Fruit fly (Drosophila melanogaster): ENCODE results near the gene Prp16.

The Prp16 gene

dm6 chrX:14242941-14243736, 42.0 kb downstream of the Prp16 start, which contains the start of gene CG32599:
CG32599 (plus strand) TSS chrX:14243686.
- TF ChIP-seq Hr78 (GFP tag; optimal IDR thresholded peaks at IDR 0.05) (no peak), foxo (GFP tag; optimal IDR thresholded peaks at IDR 0.05) (peak in 1 of 2 experiments; percentile 29), pan (optimal IDR thresholded peaks at IDR 0.05) (no peak), dmrt93B (GFP tag; optimal IDR thresholded peaks at IDR 0.05) (no peak), jim (GFP tag; optimal IDR thresholded peaks at IDR 0.05) (no peak), CG9705 (GFP tag; optimal IDR thresholded peaks at IDR 0.05) (no peak), dl (GFP tag; optimal IDR thresholded peaks at IDR 0.05; ENCODE audit: insufficient read depth in 1 of 2, partially characterized antibody in 2 of 2) (no peak), rgr (GFP tag; optimal IDR thresholded peaks at IDR 0.05) (peak; percentile 12), tai (GFP tag; optimal IDR thresholded peaks at IDR 0.05) (no peak), Jra (GFP tag; optimal IDR thresholded peaks at IDR 0.05) (no peak), HLH106 (tag; optimal IDR thresholded peaks at IDR 0.05) (peak; percentile 29), usp (GFP tag; optimal IDR thresholded peaks at IDR 0.05) (no peak), Rel (GFP tag; optimal IDR thresholded peaks at IDR 0.05) (no peak), Rel (tag; optimal IDR thresholded peaks at IDR 0.05) (peak; percentile 54), sage (GFP tag; optimal IDR thresholded peaks at IDR 0.05) (no peak), ey (GFP tag; optimal IDR thresholded peaks at IDR 0.05) (no peak), dsf (GFP tag; optimal IDR thresholded peaks at IDR 0.05; ENCODE audit: borderline replicate concordance) (no peak), Myc (optimal IDR thresholded peaks at IDR 0.05) (no peak), CrebA (GFP tag; optimal IDR thresholded peaks at IDR 0.05; ENCODE audit: borderline replicate concordance) (no peak), Dif (GFP tag; optimal IDR thresholded peaks at IDR 0.05; ENCODE audit: partially characterized antibody) (no peak)

DNA sequence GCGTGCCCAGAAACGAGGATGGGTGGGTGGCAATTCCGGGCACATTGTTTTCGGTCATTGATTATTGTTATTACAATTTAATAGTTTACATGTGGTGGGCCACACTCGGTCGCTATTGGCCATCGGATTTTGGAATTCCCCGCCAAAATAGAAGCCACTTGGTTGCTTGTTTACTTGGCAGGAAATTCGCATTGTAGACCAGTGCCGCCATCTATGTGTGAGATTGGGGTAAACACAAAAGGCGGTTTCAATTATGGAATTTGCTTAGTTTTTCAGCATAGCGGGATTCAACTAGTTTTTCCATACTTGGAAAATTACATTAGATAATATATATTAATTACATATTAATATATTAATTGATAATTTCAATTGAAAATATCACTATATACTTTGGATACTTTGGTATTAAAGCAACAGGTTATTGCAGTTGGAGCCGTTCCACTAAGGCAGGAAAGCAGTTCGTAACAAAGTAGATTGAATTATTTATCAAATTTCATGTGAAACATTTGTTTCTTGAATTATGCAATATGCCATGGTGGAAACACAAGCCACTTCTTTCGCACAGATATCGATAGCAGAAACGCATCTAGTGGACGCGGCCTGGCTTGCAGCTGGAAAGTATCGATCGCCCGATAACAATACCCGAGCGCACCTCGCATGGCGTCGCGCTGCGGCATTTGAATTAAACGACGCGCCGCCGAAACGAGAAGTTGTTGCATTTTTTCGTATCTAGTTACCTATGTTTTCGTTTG, 46.0 kb downstream of the Prp16 start, which contains the start of gene mud:
Gene mud, plus strand, starts transcription at position 698 of the 752 bp plus-strand sequence.
- TF ChIP-seq CrebA (GFP tag; optimal IDR thresholded peaks at IDR 0.05; ENCODE audit: borderline replicate concordance) (no peak), HLH106 (tag; optimal IDR thresholded peaks at IDR 0.05) (peak; percentile 14), GATAd (GFP tag; optimal IDR thresholded peaks at IDR 0.05) (no peak), N (GFP tag; optimal IDR thresholded peaks at IDR 0.05) (no peak), woc (GFP tag; optimal IDR thresholded peaks at IDR 0.05) (peak; percentile 14), foxo (GFP tag; optimal IDR thresholded peaks at IDR 0.05) (peak in 1 of 2 experiments; percentile 14), Jra (GFP tag; optimal IDR thresholded peaks at IDR 0.05) (no peak)

dm6 chrX:14260863-14261262, 59.7 kb downstream of the Prp16 start, which contains the start of the genes CG46317 and Tat:
CG46317 (plus strand) TSS chrX:14261223.
Tat (plus strand) TSS chrX:14261223.
- no peak for TF ChIP-seq lola (GFP tag; optimal IDR thresholded peaks at IDR 0.05)
- no peak for TF ChIP-seq Abd-B (GFP tag; optimal IDR thresholded peaks at IDR 0.05)
- TF ChIP-seq Rel (GFP tag; optimal IDR thresholded peaks at IDR 0.05) = no peak
- no peak for TF ChIP-seq Rel (tag; optimal IDR thresholded peaks at IDR 0.05)
- no peak for TF ChIP-seq woc (GFP tag; optimal IDR thresholded peaks at IDR 0.05)
- no peak for TF ChIP-seq Sp1 (GFP tag; optimal IDR thresholded peaks at IDR 0.05)
- TF ChIP-seq Hnf4 (GFP tag; optimal IDR thresholded peaks at IDR 0.05) = no peak

DNA sequence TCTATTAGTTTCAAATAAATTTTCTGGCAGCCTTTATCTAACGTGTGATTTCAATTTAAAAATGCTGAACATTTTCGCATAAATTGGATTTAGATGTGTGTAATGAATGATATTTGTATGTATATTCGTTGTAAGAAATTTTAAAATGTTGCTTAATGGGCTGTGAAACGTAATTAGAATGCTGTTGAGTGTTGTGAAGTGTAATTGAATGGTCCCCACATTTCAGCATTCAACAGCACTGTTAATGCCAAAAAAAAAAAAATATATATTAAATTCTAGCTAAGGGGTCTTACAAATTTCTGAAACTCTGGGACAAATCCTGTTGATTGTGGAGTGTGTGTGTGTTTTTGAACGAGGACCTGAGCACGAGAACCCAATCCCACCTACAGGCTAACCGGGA, 64.0 kb downstream of the Prp16 start:
- TF ChIP-seq Dfd (GFP tag; optimal IDR thresholded peaks at IDR 0.05) (peak; percentile 11), lola (GFP tag; optimal IDR thresholded peaks at IDR 0.05) (no peak)

DNA sequence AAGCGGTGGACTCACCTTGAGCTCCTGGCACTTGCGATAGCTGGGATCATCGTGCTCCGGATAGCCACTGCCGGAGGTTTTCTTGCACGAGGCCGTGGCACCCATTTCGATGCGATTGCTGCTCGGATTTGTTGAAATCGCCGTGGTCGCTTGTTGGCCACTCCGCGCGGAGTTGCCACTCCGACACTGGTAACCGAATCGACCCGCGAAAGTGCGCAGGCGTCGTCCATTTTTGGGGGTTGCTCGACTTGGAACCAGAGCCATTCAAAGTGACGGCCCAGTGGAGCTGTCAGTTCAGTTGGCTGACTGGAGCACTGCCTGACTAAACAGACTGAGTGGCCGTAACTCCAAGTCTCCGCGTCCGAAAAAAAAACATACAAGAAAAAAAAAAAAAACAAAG, 64.9 kb downstream of the Prp16 start, which contains the start of the genes CG13404 and na:
Gene CG13404, minus strand, starts transcription at position 176 of the 400 bp plus-strand sequence.
Gene na, plus strand, starts transcription at position 293 of the 400 bp plus-strand sequence.
- no peak for TF ChIP-seq Dif (GFP tag; optimal IDR thresholded peaks at IDR 0.05; ENCODE audit: partially characterized antibody)
- TF ChIP-seq dl (GFP tag; optimal IDR thresholded peaks at IDR 0.05; ENCODE audit: insufficient read depth in 1 of 2, partially characterized antibody in 2 of 2) = no peak
- TF ChIP-seq Mio (GFP tag; optimal IDR thresholded peaks at IDR 0.05) = no peak
